Fruit fly (Drosophila melanogaster) whole organism, adult: ENCODE measurements around the gene CG9903.

ENCODE experiments used
- CG11617 ChIP-seq: fragments of 200-800 bp; sonication (Bioruptor generic); optimal IDR thresholded peaks from 2 replicates; lab custom pipeline; 2017; ENCODE audit warnings: mild to moderate bottlenecking, missing biosample characterization, missing genetic modification reagents, missing genetic modification characterization
- CG12768 ChIP-seq: fragments of 200-800 bp; sonication (Bioruptor generic); optimal IDR thresholded peaks from 2 replicates; lab custom pipeline; 2017; ENCODE audit warnings: missing biosample characterization, missing genetic modification characterization, mild to moderate bottlenecking, moderate library complexity, missing genetic modification reagents
- CG1620 ChIP-seq: fragments of 200-800 bp; sonication (Bioruptor generic); optimal IDR thresholded peaks from 2 replicates; lab custom pipeline; 2016; ENCODE audit warnings: missing biosample characterization, missing genetic modification characterization
- CG33017 ChIP-seq: fragments of 200-800 bp; sonication (Bioruptor generic); optimal IDR thresholded peaks from 2 replicates; lab custom pipeline; 2018; ENCODE audit warnings: missing biosample characterization, mild to moderate bottlenecking, missing genetic modification characterization, moderate library complexity
- CG7045 ChIP-seq: fragments of 200-800 bp; sonication (Bioruptor generic); optimal IDR thresholded peaks from 2 replicates; lab custom pipeline; 2017; ENCODE audit warnings: missing biosample characterization, mild to moderate bottlenecking, missing genetic modification characterization
- Hr96 ChIP-seq: fragments of 200-800 bp; sonication (Bioruptor generic); optimal IDR thresholded peaks from 2 replicates; lab custom pipeline; 2016; ENCODE audit warnings: missing biosample characterization, missing genetic modification characterization
- bab1 ChIP-seq: fragments of 200-800 bp; sonication (Bioruptor generic); optimal IDR thresholded peaks from 3 replicates; lab custom pipeline; 2019; ENCODE audit warnings: missing biosample characterization, mild to moderate bottlenecking, missing genetic modification characterization, moderate library complexity
- kay ChIP-seq: fragments of 200-800 bp; sonication (Bioruptor generic); peaks from one replicate; lab custom pipeline; 2016; ENCODE audit warnings: missing biosample characterization, missing genetic modification characterization, borderline replicate concordance
- pad ChIP-seq: fragments of 200-800 bp; sonication (Bioruptor generic); optimal IDR thresholded peaks from 3 replicates; lab custom pipeline; 2017; ENCODE audit warnings: missing biosample characterization, missing genetic modification characterization, mild to moderate bottlenecking, moderate library complexity, missing genetic modification reagents
- tj ChIP-seq: fragments of 200-800 bp; sonication (Bioruptor generic); optimal IDR thresholded peaks from 3 replicates; lab custom pipeline; 2017; ENCODE audit warnings: missing biosample characterization, mild to moderate bottlenecking, missing genetic modification characterization, moderate library complexity

- no peak for TF ChIP-seq CG11617 (GFP tag; lab: Kevin White, UChicago)
- no peak for TF ChIP-seq CG7045 (GFP tag; lab: Kevin White, UChicago)
- no peak for TF ChIP-seq pad (GFP tag; lab: Kevin White, UChicago)
- no peak for TF ChIP-seq Hr96 (GFP tag; lab: Kevin White, UChicago)
- TF ChIP-seq kay (GFP tag; lab: Kevin White, UChicago), result no peak
- TF ChIP-seq tj (GFP tag; lab: Kevin White, UChicago), result no peak
- TF ChIP-seq CG1620 (GFP tag; lab: Kevin White, UChicago), result no peak
- TF ChIP-seq CG33017 (tag; lab: Kevin White, UChicago), result no peak
- no peak for TF ChIP-seq bab1 (GFP tag; lab: Kevin White, UChicago)
- no peak for TF ChIP-seq CG12768 (GFP tag; lab: Kevin White, UChicago)
These were observed 13.4 kb downstream of the CG9903 start for dm6 chrX:16527203-16527602.
